Worm (Caenorhabditis elegans) whole organism, early embryonic: Measurements from ENCODE around the gene ckk-1.

Experiments used
- aly-1 ChIP-seq: sonication (generic microtip); optimal IDR thresholded peaks from 2 replicates; lab custom pipeline; 2016; ENCODE audit warnings: missing genetic modification characterization, missing compliant biosample characterization
- ama-1 ChIP-seq: fragments of 150-350 bp; optimal IDR thresholded peaks from 2 replicates; lab custom pipeline; 2014
- ets-7 ChIP-seq: sonication (generic microtip); optimal IDR thresholded peaks from 2 replicates; lab custom pipeline; 2016; ENCODE audit warnings: missing genotype, missing genetic modification characterization, missing compliant biosample characterization
- flt-1 ChIP-seq: fragments of 200-800 bp; sonication (Bioruptor generic); IDR thresholded peaks from 2 replicates; pipeline ENCODE4 v1.3.6; 2022; ENCODE audit warnings: missing genetic modification characterization, missing compliant biosample characterization
- tbx-11 ChIP-seq: fragments of 200-800 bp; sonication (Bioruptor generic); IDR thresholded peaks from 2 replicates; pipeline ENCODE4 v1.3.6; 2022; ENCODE audit warnings: missing genetic modification characterization, missing compliant biosample characterization
- tbx-37 ChIP-seq: fragments of 200-800 bp; sonication (Bioruptor generic); conservative IDR thresholded peaks from 2 replicates; pipeline ENCODE4 v1.3.6; 2022; ENCODE audit warnings: missing genetic modification reagents, missing genetic modification characterization, missing compliant biosample characterization

ce11 chrIII:5667952-5668489, 32.7 kb downstream of the ckk-1 start:
- TF ChIP-seq ets-7 (tag; lab: Kevin White, UChicago) (no peak), ama-1 (lab: Kevin White, UChicago) (no peak), tbx-11 (GFP tag; lab: Robert Waterston, UW) (0 out of 2 replicates have a peak, but pooled peaks have one; percentile 13), flt-1 (GFP tag; lab: Robert Waterston, UW) (no peak), aly-1 (tag; lab: Kevin White, UChicago) (no peak), tbx-37 (GFP tag; lab: Robert Waterston, UW) (no peak)
